Worm (Caenorhabditis elegans): Measurements from ENCODE around the gene ttr-36.

DNA sequence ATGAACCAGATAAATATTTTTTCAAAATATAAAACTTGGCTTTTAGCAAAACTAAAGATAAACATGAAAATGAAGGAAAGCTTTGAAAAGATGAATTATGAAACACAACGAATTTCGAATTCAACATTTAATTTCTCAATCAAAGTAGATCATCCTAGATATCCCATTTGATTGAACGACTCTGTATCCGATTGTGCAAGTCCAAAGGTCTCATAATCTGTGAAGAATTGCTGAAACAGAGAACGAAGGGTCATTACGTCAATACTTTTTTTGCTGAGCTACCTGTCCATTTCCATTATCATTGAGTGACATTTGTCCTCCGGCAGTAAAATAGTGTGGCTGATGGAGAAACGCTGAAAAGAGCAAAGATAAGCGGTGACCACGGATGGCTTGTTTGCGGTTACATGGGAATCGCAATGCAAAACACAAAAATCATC is 11.9 kb downstream of the ttr-36 start:
- TF ChIP-seq ama-1 (optimal IDR thresholded peaks at IDR 0.05) (no peak), lim-6 (tag; optimal IDR thresholded peaks at IDR 0.05) (no peak), sox-4 (tag; optimal IDR thresholded peaks at IDR 0.05) (no peak), che-1 (tag; optimal IDR thresholded peaks at IDR 0.05) (no peak), fkh-10 (GFP tag; optimal IDR thresholded peaks at IDR 0.05) (no peak), nfya-1 (tag; optimal IDR thresholded peaks at IDR 0.05) (no peak), eyg-1 (tag; optimal IDR thresholded peaks at IDR 0.05) (no peak), ceh-22 (tag; optimal IDR thresholded peaks at IDR 0.05) (no peak), lin-11 (tag; optimal IDR thresholded peaks at IDR 0.05) (no peak), dmd-4 (tag; optimal IDR thresholded peaks at IDR 0.05; ENCODE audit: borderline replicate concordance) (no peak), pha-4 (tag; optimal IDR thresholded peaks at IDR 0.05) (no peak), pat-9 (tag; optimal IDR thresholded peaks at IDR 0.05) (no peak), ceh-19 (GFP tag; optimal IDR thresholded peaks at IDR 0.05) (no peak), rnt-1 (tag; optimal IDR thresholded peaks at IDR 0.05) (no peak)
